Fruit fly (Drosophila melanogaster): ENCODE data around the gene Mcm10.

DNA sequence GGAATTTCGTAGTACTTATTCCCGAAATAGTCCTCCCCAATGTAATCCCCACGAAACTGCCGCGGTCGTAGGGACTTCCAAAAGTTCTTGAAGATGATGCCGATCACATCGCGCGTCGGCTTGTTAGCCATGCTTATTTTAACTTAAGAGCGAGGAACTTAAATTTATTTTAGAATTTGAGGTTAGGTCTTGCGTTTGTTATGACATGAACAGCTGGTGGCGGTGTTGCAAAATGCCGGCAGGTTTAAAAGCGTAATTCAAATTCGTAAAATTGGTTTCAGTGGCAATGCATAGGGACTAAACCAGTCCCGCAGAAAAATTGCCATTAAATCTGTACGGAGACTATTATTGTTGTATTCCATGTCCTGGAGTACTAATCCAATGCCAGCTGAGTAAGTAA lies 13.3 kb upstream of the Mcm10 start:
- TF ChIP-seq CG8478 (optimal IDR thresholded peaks at IDR 0.05) (no peak), CTCF (optimal IDR thresholded peaks at IDR 0.05) (no peak)

Data from S2 (cell line).